Worm (Caenorhabditis elegans) whole organism, young adult: Measurements from ENCODE around the gene F52C6.3.
"Not testable (repeated sequence)": the region's sequence is repeated elsewhere in the genome, so short reads cannot be mapped to it uniquely, and the experiment has no call there.

Source experiments
- F10E7.11 ChIP-seq: sonication (generic microtip); optimal IDR thresholded peaks from 2 replicates; lab custom pipeline; 2017; ENCODE audit warnings: mild to moderate bottlenecking, missing genetic modification characterization, moderate library complexity, missing compliant biosample characterization
- F22D6.2 ChIP-seq: sonication (generic microtip); optimal IDR thresholded peaks from 2 replicates; lab custom pipeline; 2016; ENCODE audit warnings: mild to moderate bottlenecking, missing genetic modification characterization, missing compliant biosample characterization
- F33H1.4 ChIP-seq: fragments of 200-800 bp; sonication (Bioruptor generic); IDR thresholded peaks from 2 replicates; pipeline ENCODE4 v1.3.6; 2022; ENCODE audit warnings: missing genetic modification reagents, missing genetic modification characterization, missing compliant biosample characterization
- F52B5.7 ChIP-seq: sonication (generic microtip); optimal IDR thresholded peaks from 2 replicates; lab custom pipeline; 2016; ENCODE audit warnings: mild to moderate bottlenecking, missing genetic modification characterization, missing compliant biosample characterization
- Y53G8AR.9 ChIP-seq: fragments of 200-800 bp; sonication (Bioruptor generic); conservative IDR thresholded peaks from 2 replicates; pipeline ENCODE4 v1.3.6; 2022; ENCODE audit warnings: missing genetic modification reagents, missing genetic modification characterization, missing compliant biosample characterization
- Y95B8A.8 ChIP-seq: fragments of 200-800 bp; sonication (Bioruptor generic); IDR thresholded peaks from 2 replicates; pipeline ENCODE4 v1.3.6; 2022; ENCODE audit warnings: missing genetic modification reagents, missing genetic modification characterization, missing compliant biosample characterization
- atf-7 ChIP-seq: sonication (generic microtip); optimal IDR thresholded peaks from 2 replicates; lab custom pipeline; 2017; ENCODE audit warnings: mild to moderate bottlenecking, missing genetic modification characterization, missing compliant biosample characterization
- attf-6 ChIP-seq: fragments of 200-800 bp; sonication (Bioruptor generic); IDR thresholded peaks from 2 replicates; pipeline ENCODE4 v1.3.6; 2022; ENCODE audit warnings: missing genetic modification reagents, missing genetic modification characterization, missing compliant biosample characterization
- ccch-3 ChIP-seq: fragments of 200-800 bp; sonication (Bioruptor generic); optimal IDR thresholded peaks from 2 replicates; lab custom pipeline; 2018; ENCODE audit warnings: mild to moderate bottlenecking, missing genetic modification characterization, missing compliant biosample characterization
- ceh-79 ChIP-seq: sonication (generic microtip); optimal IDR thresholded peaks from 2 replicates; lab custom pipeline; 2017; ENCODE audit warnings: mild to moderate bottlenecking, missing genetic modification characterization, missing compliant biosample characterization
- dox-1 ChIP-seq: fragments of 200-800 bp; sonication (Bioruptor generic); IDR thresholded peaks from 2 replicates; pipeline ENCODE4 v1.3.6; 2022; ENCODE audit warnings: missing genetic modification reagents, missing genetic modification characterization, missing compliant biosample characterization
- egrh-3 ChIP-seq: fragments of 200-800 bp; sonication (Bioruptor generic); IDR thresholded peaks from 2 replicates; pipeline ENCODE4 v1.3.6; 2022; ENCODE audit warnings: missing genetic modification reagents, missing genetic modification characterization, missing compliant biosample characterization
- let-526 ChIP-seq: fragments of 200-800 bp; sonication (Bioruptor generic); IDR thresholded peaks from 2 replicates; pipeline ENCODE4 v1.3.6; 2022; ENCODE audit warnings: missing genetic modification reagents, missing genetic modification characterization, missing compliant biosample characterization
- lsl-1 ChIP-seq: fragments of 200-800 bp; sonication (Bioruptor generic); optimal IDR thresholded peaks from 2 replicates; lab custom pipeline; 2018; ENCODE audit warnings: mild to moderate bottlenecking, missing genetic modification characterization, moderate library complexity, missing compliant biosample characterization
- mcd-1 ChIP-seq: fragments of 200-800 bp; sonication (Bioruptor generic); IDR thresholded peaks from 2 replicates; pipeline ENCODE4 v1.3.6; 2022; ENCODE audit warnings: missing genetic modification reagents, missing genetic modification characterization, missing compliant biosample characterization
- mel-28 ChIP-seq: sonication (generic microtip); optimal IDR thresholded peaks from 2 replicates; lab custom pipeline; 2016; ENCODE audit warnings: borderline replicate concordance, mild to moderate bottlenecking, missing genetic modification characterization, missing compliant biosample characterization
- nfya-1 ChIP-seq: sonication (generic microtip); optimal IDR thresholded peaks from 2 replicates; lab custom pipeline; 2017; ENCODE audit warnings: antibody characterized with exemption, missing compliant biosample characterization, missing genetic modification characterization, borderline replicate concordance; ENCODE audit not compliant: insufficient read depth
- nhr-80 ChIP-seq: sonication (generic microtip); optimal IDR thresholded peaks from 2 replicates; lab custom pipeline; 2016; ENCODE audit warnings: missing genetic modification characterization, missing compliant biosample characterization
- pbrm-1 ChIP-seq: fragments of 200-800 bp; sonication (Bioruptor generic); IDR thresholded peaks from 2 replicates; pipeline ENCODE4 v1.3.6; 2022; ENCODE audit warnings: missing genetic modification reagents, missing genetic modification characterization, missing compliant biosample characterization
- repo-1 ChIP-seq: sonication (generic microtip); optimal IDR thresholded peaks from 2 replicates; lab custom pipeline; 2017; ENCODE audit warnings: mild to moderate bottlenecking, missing genetic modification characterization, missing compliant biosample characterization
- ztf-18 ChIP-seq: sonication (generic microtip); optimal IDR thresholded peaks from 2 replicates; lab custom pipeline; 2016; ENCODE audit warnings: missing genotype, mild to moderate bottlenecking, missing genetic modification characterization, missing compliant biosample characterization
- ztf-25 ChIP-seq: fragments of 200-800 bp; sonication (Bioruptor generic); IDR thresholded peaks from 2 replicates; pipeline ENCODE4 v1.3.6; 2022; ENCODE audit warnings: missing genetic modification reagents, missing genetic modification characterization, missing compliant biosample characterization

Gene F52C6.3

ce11 chrII:1948393-1948792 is 23.8 kb downstream of the F52C6.3 start, which contains the start of gene ZK250.2:
Gene ZK250.2 (plus strand): TSS chrII:1948693.
- not testable (repeated sequence) for TF ChIP-seq mel-28 (tag; lab: Kevin White, UChicago); mcd-1; egrh-3 (GFP tag; lab: Robert Waterston, UW)

- TF ChIP-seq attf-6 (GFP tag; lab: Robert Waterston, UW) (no peak), repo-1 (no peak), ccch-3 (GFP tag; lab: Kevin White, UChicago) (no peak), let-526 (GFP tag; lab: Robert Waterston, UW) (no peak), atf-7 (tag; lab: Kevin White, UChicago) (peak; percentile 24), F10E7.11 (tag; lab: Kevin White, UChicago) (no peak), lsl-1 (GFP tag; lab: Kevin White, UChicago) (no peak), nfya-1 (no peak), Y53G8AR.9 (GFP tag; lab: Robert Waterston, UW) (0 out of 2 replicates have a peak, but pooled peaks have one; percentile 52), dox-1 (GFP tag; lab: Robert Waterston, UW) (peak; percentile 57), ztf-25 (GFP tag; lab: Robert Waterston, UW) (no peak), nhr-80 (tag; lab: Kevin White, UChicago) (peak; percentile 73), F33H1.4 (GFP tag; lab: Robert Waterston, UW) (no peak), Y95B8A.8 (no peak), ztf-18 (tag; lab: Kevin White, UChicago) (no peak), ceh-79 (no peak)
Measured at ce11 chrII:1949119-1949518, 24.6 kb downstream of the F52C6.3 start.

DNA sequence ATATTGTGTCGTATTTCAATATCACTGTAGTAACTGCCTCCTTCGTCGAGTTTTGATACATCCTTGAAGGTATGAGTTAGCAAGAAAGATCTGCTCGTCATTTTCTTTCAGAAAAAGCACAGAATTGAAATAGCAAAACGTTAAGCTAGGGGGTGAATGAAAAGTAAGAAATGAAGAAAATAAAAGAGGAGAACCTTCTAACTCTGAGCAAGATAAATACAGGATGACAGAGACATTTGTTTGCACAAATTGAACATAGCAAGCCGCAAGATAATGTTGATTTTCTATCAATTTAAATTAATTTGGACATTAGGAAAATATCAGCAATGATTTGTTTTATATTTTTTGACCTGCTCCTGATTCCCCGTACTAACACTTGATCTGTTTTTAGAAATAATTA is 31.0 kb downstream of the F52C6.3 start, which contains the start of gene math-49:
Gene math-49, minus strand, starts transcription at position 101 of the 400 bp plus-strand sequence.
- TF ChIP-seq F52B5.7 (tag; lab: Kevin White, UChicago); pbrm-1; F22D6.2 (tag; lab: Kevin White, UChicago): not testable (repeated sequence)
